Fruit fly (Drosophila melanogaster): Measurements from ENCODE around the gene CG10654.

DNA sequence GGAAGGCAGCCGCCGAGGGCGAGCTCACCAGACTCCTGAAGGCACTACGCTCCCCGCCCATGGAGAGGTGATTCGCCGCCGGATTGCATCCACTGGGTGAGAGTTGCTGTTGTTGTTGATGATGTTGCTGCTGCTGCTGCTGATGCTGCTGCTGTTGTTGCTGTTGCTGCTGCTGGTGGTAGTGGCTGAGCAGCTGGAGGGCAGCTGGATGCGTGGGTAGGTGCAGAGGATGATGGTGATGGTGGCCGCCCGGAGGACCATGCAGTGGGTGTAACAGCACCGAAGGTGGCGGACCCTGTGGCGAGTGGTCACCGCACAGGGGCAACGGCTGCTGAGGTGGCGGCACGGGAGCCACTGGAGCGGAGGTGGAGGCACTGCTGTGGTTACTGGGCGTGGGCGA is 44.1 kb downstream of the CG10654 start:
- TF ChIP-seq br (GFP tag; optimal IDR thresholded peaks at IDR 0.05) (no peak), sv (GFP tag; optimal IDR thresholded peaks at IDR 0.05) (no peak), CrebA (GFP tag; optimal IDR thresholded peaks at IDR 0.05; ENCODE audit: borderline replicate concordance) (no peak), psq (GFP tag; optimal IDR thresholded peaks at IDR 0.05) (no peak), Abd-B (GFP tag; optimal IDR thresholded peaks at IDR 0.05) (no peak), OdsH (GFP tag; optimal IDR thresholded peaks at IDR 0.05) (no peak), CG32264 (GFP tag; optimal IDR thresholded peaks at IDR 0.05) (no peak), Dfd (GFP tag; optimal IDR thresholded peaks at IDR 0.05) (peak; percentile 73), Rel (GFP tag; optimal IDR thresholded peaks at IDR 0.05) (no peak), Rel (tag; optimal IDR thresholded peaks at IDR 0.05) (no peak), ey (GFP tag; optimal IDR thresholded peaks at IDR 0.05) (no peak), N (GFP tag; optimal IDR thresholded peaks at IDR 0.05) (no peak), brk (GFP tag; optimal IDR thresholded peaks at IDR 0.05) (no peak), Myc (optimal IDR thresholded peaks at IDR 0.05) (no peak), pan (optimal IDR thresholded peaks at IDR 0.05) (no peak)

Data from whole organism, wandering third instar larva.